Worm (Caenorhabditis elegans): ENCODE measurements around the gene sra-8.

ce11 chrII:9544386-9544785 lies 6.9 kb downstream of the sra-8 start, which contains the start of gene sra-7:
- no peak for TF ChIP-seq ZK546.5 (tag; optimal IDR thresholded peaks at IDR 0.05)
- TF ChIP-seq unc-62 (GFP tag; optimal IDR thresholded peaks at IDR 0.05 in 1 of 2) = no peak
- no peak for TF ChIP-seq unc-62 (tag; optimal IDR thresholded peaks at IDR 0.05)
- no peak for TF ChIP-seq dmd-6 (GFP tag; IDR thresholded peaks at IDR 0.05)
- no peak for TF ChIP-seq T26A8.4 (GFP tag; IDR thresholded peaks at IDR 0.05)
- TF ChIP-seq lin-15B (tag; optimal IDR thresholded peaks at IDR 0.05) = no peak
- no peak for TF ChIP-seq R02D3.7 (tag; optimal IDR thresholded peaks at IDR 0.05)
- no peak for TF ChIP-seq php-3 (GFP tag; IDR thresholded peaks at IDR 0.05)
- TF ChIP-seq mdt-29 (GFP tag; IDR thresholded peaks at IDR 0.05) = no peak
- no peak for TF ChIP-seq Y105C5A.15 (GFP tag; IDR thresholded peaks at IDR 0.05)
- TF ChIP-seq ztf-11 (tag; optimal IDR thresholded peaks at IDR 0.05) = no peak
- no peak for TF ChIP-seq nhr-25 (tag; optimal IDR thresholded peaks at IDR 0.05; ENCODE audit: borderline replicate concordance, insufficient read depth)
- TF ChIP-seq nhr-237 (tag; optimal IDR thresholded peaks at IDR 0.05) = no peak
- TF ChIP-seq daf-12 (tag; optimal IDR thresholded peaks at IDR 0.05) = no peak
- TF ChIP-seq dpl-1 (GFP tag; optimal IDR thresholded peaks at IDR 0.05) = no peak
